Worm (Caenorhabditis elegans) whole organism, late embryonic: ENCODE measurements around the gene gsnl-1.

Experiments
- F13H6.1 ChIP-seq: sonication (generic microtip); optimal IDR thresholded peaks from 2 replicates; lab custom pipeline; 2016; ENCODE audit warnings: missing genetic modification characterization, missing compliant biosample characterization
- T23F11.4 ChIP-seq: fragments of 200-800 bp; sonication (Bioruptor generic); optimal IDR thresholded peaks from 2 replicates; lab custom pipeline; 2018; ENCODE audit warnings: mild to moderate bottlenecking, missing genetic modification characterization, missing compliant biosample characterization
- ama-1 ChIP-seq: fragments of 150-350 bp; optimal IDR thresholded peaks from 2 replicates; lab custom pipeline; 2014
- ceh-30 ChIP-seq: fragments of 150-350 bp; optimal IDR thresholded peaks from 2 replicates; lab custom pipeline; 2014; ENCODE audit warnings: missing biosample characterization, missing genetic modification characterization
- dmd-4 ChIP-seq: sonication (generic microtip); optimal IDR thresholded peaks from 2 replicates; lab custom pipeline; 2016; ENCODE audit warnings: borderline replicate concordance, missing genetic modification characterization, missing compliant biosample characterization
- elt-4 ChIP-seq: sonication (generic microtip); optimal IDR thresholded peaks from 2 replicates; lab custom pipeline; 2016; ENCODE audit warnings: missing genetic modification characterization, missing compliant biosample characterization
- ets-4 ChIP-seq: sonication (generic microtip); optimal IDR thresholded peaks from 2 replicates; lab custom pipeline; 2016; ENCODE audit warnings: missing genetic modification characterization, missing compliant biosample characterization
- fax-1 ChIP-seq: sonication (generic microtip); optimal IDR thresholded peaks from 2 replicates; lab custom pipeline; 2016; ENCODE audit warnings: missing genotype, missing genetic modification characterization, missing compliant biosample characterization
- fkh-10 ChIP-seq: fragments of 150-350 bp; optimal IDR thresholded peaks from 2 replicates; lab custom pipeline; 2014; ENCODE audit warnings: missing biosample characterization, missing genetic modification reagents, missing genetic modification characterization
- hlh-6 ChIP-seq: sonication (generic microtip); optimal IDR thresholded peaks from 2 replicates; lab custom pipeline; 2016; ENCODE audit warnings: missing genotype, missing genetic modification characterization, missing compliant biosample characterization
- mec-3 ChIP-seq: sonication (generic microtip); optimal IDR thresholded peaks from 2 replicates; lab custom pipeline; 2016; ENCODE audit warnings: borderline replicate concordance, missing genetic modification characterization, missing compliant biosample characterization
- rnt-1 ChIP-seq: sonication (generic microtip); optimal IDR thresholded peaks from 2 replicates; lab custom pipeline; 2016; ENCODE audit warnings: missing genetic modification characterization, missing compliant biosample characterization
- unc-86 ChIP-seq: sonication (generic microtip); optimal IDR thresholded peaks from 2 replicates; lab custom pipeline; 2016; ENCODE audit warnings: missing genetic modification characterization, missing compliant biosample characterization

DNA sequence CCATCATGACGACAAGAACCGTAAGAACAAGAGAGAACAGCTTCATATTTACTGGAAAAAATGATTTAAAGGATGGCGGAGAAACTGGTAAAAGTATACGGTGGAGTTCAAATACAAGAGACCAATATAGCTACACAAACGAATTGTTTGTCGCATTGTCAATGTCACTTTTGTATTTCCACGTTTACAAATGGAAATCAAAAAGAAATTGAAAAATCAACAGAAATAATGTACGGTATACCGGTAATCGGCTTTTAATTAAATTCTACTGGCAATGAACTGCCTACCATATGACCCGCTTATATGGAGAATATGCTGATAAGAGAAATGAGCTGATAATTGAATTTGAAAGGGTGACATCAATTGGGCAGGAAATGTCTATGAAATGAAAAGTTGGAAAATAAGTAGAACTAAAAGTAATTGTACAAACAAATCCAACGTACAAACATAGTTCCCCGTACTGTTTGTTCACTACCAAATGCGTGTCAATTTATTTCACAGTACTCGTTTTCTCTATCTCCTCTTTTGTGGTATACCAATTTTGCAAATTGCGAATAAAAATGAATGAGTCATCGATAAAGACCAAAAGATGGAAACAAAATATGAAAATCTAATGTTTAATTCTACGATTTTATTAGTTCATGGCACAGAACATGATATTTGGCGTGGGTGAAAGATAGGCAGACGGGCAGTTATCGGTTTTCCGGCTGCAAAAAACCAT, 5.2 kb upstream of the gsnl-1 start, which contains the start of gene K06A4.7:
- no peak for TF ChIP-seq F13H6.1 (tag; lab: Kevin White, UChicago)
- no peak for TF ChIP-seq ets-4 (tag; lab: Kevin White, UChicago)
- TF ChIP-seq fax-1 (tag; lab: Kevin White, UChicago), result no peak
- TF ChIP-seq dmd-4 (tag; lab: Kevin White, UChicago), result no peak
- no peak for TF ChIP-seq hlh-6 (tag; lab: Kevin White, UChicago)
- TF ChIP-seq mec-3, result no peak
- no peak for TF ChIP-seq ceh-30 (tag; lab: Kevin White, UChicago)
- TF ChIP-seq fkh-10 (GFP tag; lab: Kevin White, UChicago), result no peak
- no peak for TF ChIP-seq rnt-1
- TF ChIP-seq ama-1 (lab: Kevin White, UChicago), result no peak
- TF ChIP-seq elt-4 (tag; lab: Kevin White, UChicago), result no peak
- TF ChIP-seq T23F11.4 (GFP tag; lab: Kevin White, UChicago), result no peak
- TF ChIP-seq unc-86 (tag; lab: Kevin White, UChicago), result no peak
